Fruit fly (Drosophila melanogaster): ENCODE results near the gene Cmpk.

dm6 chr3R:26020244-26021171 lies 34.7 kb downstream of the Cmpk start:
- TF ChIP-seq Tbp (GFP tag; optimal IDR thresholded peaks at IDR 0.05) (no peak), Sox102F (GFP tag; optimal IDR thresholded peaks at IDR 0.05) (peak; percentile 78), Taf1 (GFP tag; IDR thresholded peaks at IDR 0.05) (no peak), CG5180 (GFP tag; optimal IDR thresholded peaks at IDR 0.05) (peak; percentile 43), sim (GFP tag; IDR thresholded peaks at IDR 0.05) (peak; percentile 60; the same call in 1 of the 2 replicates), Dbx (GFP tag; IDR thresholded peaks at IDR 0.05) (no peak), CG8478 (optimal IDR thresholded peaks at IDR 0.05) (peak; percentile 82), Poxn (GFP tag; IDR thresholded peaks at IDR 0.05) (no peak), CG7745 (tag; optimal IDR thresholded peaks at IDR 0.05) (no peak)

Measured in whole organism, embryonic.